Fruit fly (Drosophila melanogaster) whole organism, pupa: ENCODE measurements around the gene P5cr-2.

Experiments used
- CG10348 ChIP-seq: fragments of 200-800 bp; sonication (Bioruptor generic); IDR thresholded peaks from 2 replicates; pipeline ENCODE4 v1.3.6; 2022; ENCODE audit warnings: missing biosample characterization, missing genetic modification characterization
- CG12605 ChIP-seq: fragments of 200-800 bp; sonication (Bioruptor generic); IDR thresholded peaks from 2 replicates; pipeline ENCODE4 v1.3.6; 2022; ENCODE audit warnings: missing biosample characterization, missing genetic modification characterization
- CG13204 ChIP-seq: fragments of 200-800 bp; sonication (Bioruptor generic); optimal IDR thresholded peaks from 2 replicates; lab custom pipeline; 2018; ENCODE audit warnings: missing biosample characterization, mild to moderate bottlenecking, missing genetic modification characterization, moderate library complexity
- CG14655 ChIP-seq: fragments of 200-800 bp; sonication (Bioruptor generic); optimal IDR thresholded peaks from 3 replicates; lab custom pipeline; 2017; ENCODE audit warnings: mild to moderate bottlenecking, missing biosample characterization, missing genetic modification reagents, missing genetic modification characterization
- CG15710 ChIP-seq: fragments of 200-800 bp; sonication (Bioruptor generic); optimal IDR thresholded peaks from 2 replicates; lab custom pipeline; 2018; ENCODE audit warnings: missing biosample characterization, mild to moderate bottlenecking, missing genetic modification characterization, moderate library complexity
- CG17806 ChIP-seq: fragments of 200-800 bp; sonication (Bioruptor generic); optimal IDR thresholded peaks from 2 replicates; lab custom pipeline; 2018; ENCODE audit warnings: missing biosample characterization, mild to moderate bottlenecking, missing genetic modification characterization, moderate library complexity
- CG32121 ChIP-seq: fragments of 200-800 bp; sonication (Bioruptor generic); IDR thresholded peaks from 2 replicates; pipeline ENCODE4 v1.3.6; 2022; ENCODE audit warnings: missing biosample characterization, missing genetic modification characterization
- CG34367 ChIP-seq: fragments of 200-800 bp; sonication (Bioruptor generic); optimal IDR thresholded peaks from 2 replicates; lab custom pipeline; 2018; ENCODE audit warnings: missing biosample characterization, mild to moderate bottlenecking, missing genetic modification characterization
- CG4496 ChIP-seq: fragments of 200-800 bp; sonication (Bioruptor generic); IDR thresholded peaks from 3 replicates; pipeline ENCODE4 v1.3.6; 2022; ENCODE audit warnings: missing biosample characterization, missing genetic modification characterization
- CG8159 ChIP-seq: fragments of 200-800 bp; sonication (Bioruptor generic); optimal IDR thresholded peaks from 3 replicates; lab custom pipeline; 2018; ENCODE audit warnings: missing biosample characterization, mild to moderate bottlenecking, missing genetic modification characterization, moderate library complexity
- CG8301 ChIP-seq: fragments of 200-800 bp; sonication (Bioruptor generic); optimal IDR thresholded peaks from 2 replicates; lab custom pipeline; 2018; ENCODE audit warnings: missing biosample characterization, mild to moderate bottlenecking, missing genetic modification characterization
- CG9948 ChIP-seq: fragments of 200-800 bp; sonication (Bioruptor generic); optimal IDR thresholded peaks from 2 replicates; lab custom pipeline; 2018; ENCODE audit warnings: missing biosample characterization, mild to moderate bottlenecking, missing genetic modification characterization, moderate library complexity
- D1 ChIP-seq: fragments of 200-800 bp; sonication (Bioruptor generic); optimal IDR thresholded peaks from 2 replicates; lab custom pipeline; 2018; ENCODE audit warnings: missing biosample characterization, mild to moderate bottlenecking, missing genetic modification characterization, moderate library complexity
- EcR ChIP-seq: fragments of 200-800 bp; sonication (Bioruptor generic); optimal IDR thresholded peaks from 3 replicates; lab custom pipeline; 2019; ENCODE audit warnings: missing biosample characterization, missing genetic modification characterization, mild to moderate bottlenecking, moderate library complexity, missing genetic modification reagents
- Ets98B ChIP-seq: fragments of 200-800 bp; sonication (Bioruptor generic); IDR thresholded peaks from 2 replicates; pipeline ENCODE4 v1.3.6; 2022; ENCODE audit warnings: missing biosample characterization, missing genetic modification characterization
- Pif1A ChIP-seq: fragments of 200-800 bp; sonication (Bioruptor generic); optimal IDR thresholded peaks from 3 replicates; lab custom pipeline; 2016; ENCODE audit warnings: missing biosample characterization, missing genetic modification characterization
- Pif1B ChIP-seq: fragments of 200-800 bp; sonication (Bioruptor generic); optimal IDR thresholded peaks from 3 replicates; lab custom pipeline; 2016; ENCODE audit warnings: missing biosample characterization, missing genetic modification characterization
- Snoo ChIP-seq: fragments of 200-800 bp; sonication (Bioruptor generic); optimal IDR thresholded peaks from 3 replicates; lab custom pipeline; 2017; ENCODE audit warnings: missing biosample characterization, mild to moderate bottlenecking, missing genetic modification characterization, inconsistent platforms
- fd96Ca ChIP-seq: fragments of 200-800 bp; sonication (Bioruptor generic); IDR thresholded peaks from 3 replicates; pipeline ENCODE4 v1.3.6; 2022; ENCODE audit warnings: missing biosample characterization, missing genetic modification characterization
- gl ChIP-seq: fragments of 200-800 bp; sonication (Bioruptor generic); optimal IDR thresholded peaks from 2 replicates; lab custom pipeline; 2018; ENCODE audit warnings: missing biosample characterization, mild to moderate bottlenecking, missing genetic modification characterization
- rn ChIP-seq: fragments of 200-800 bp; sonication (Bioruptor generic); IDR thresholded peaks from 2 replicates; pipeline ENCODE4 v1.3.6; 2022; ENCODE audit warnings: missing biosample characterization, missing genetic modification characterization

P5cr-2 gene

dm6 chr3R:17534325-17535105, at the start of gene P5cr-2, which contains the start of gene CG5823:
Gene P5cr-2, plus strand, starts transcription at chr3R:17534815.
Gene CG5823, minus strand, starts transcription at chr3R:17534587.
- TF ChIP-seq Pif1A (GFP tag; lab: Kevin White, UChicago) (no peak), Snoo (no peak), CG8301 (tag; lab: Kevin White, UChicago) (no peak), CG10348 (no peak), Ets98B (GFP tag; lab: Robert Waterston, UW) (peak; percentile 46), fd96Ca (GFP tag; lab: Robert Waterston, UW) (peak; percentile 70; the same call in 1 of the 3 replicates), CG9948 (no peak), CG32121 (GFP tag; lab: Robert Waterston, UW) (peak; percentile 15; the same call in 1 of the 2 replicates), CG14655 (GFP tag; lab: Kevin White, UChicago) (no peak), CG12605 (GFP tag; lab: Robert Waterston, UW) (no peak; the same call in 1 of the 2 replicates), CG15710 (tag; lab: Kevin White, UChicago) (no peak), Pif1B (GFP tag; lab: Kevin White, UChicago) (no peak), CG4496 (GFP tag; lab: Robert Waterston, UW) (peak; percentile 78), CG8159 (tag; lab: Kevin White, UChicago) (no peak), rn (GFP tag; lab: Robert Waterston, UW) (no peak), D1 (no peak), gl (tag; lab: Kevin White, UChicago) (no peak), EcR (GFP tag; lab: Kevin White, UChicago) (no peak), CG34367 (no peak), CG17806 (tag; lab: Kevin White, UChicago) (no peak), CG13204 (GFP tag; lab: Kevin White, UChicago) (no peak)

dm6 chr3R:17492071-17492470, 42.5 kb upstream of the P5cr-2 start:
- TF ChIP-seq CG13204 (GFP tag; lab: Kevin White, UChicago) (no peak), CG15710 (tag; lab: Kevin White, UChicago) (no peak), CG10348 (no peak), Pif1A (GFP tag; lab: Kevin White, UChicago) (no peak), CG17806 (tag; lab: Kevin White, UChicago) (no peak), CG8301 (tag; lab: Kevin White, UChicago) (no peak), CG8159 (tag; lab: Kevin White, UChicago) (no peak)
- TF ChIP-seq, all 21 proteins: peak for 0

dm6 chr3R:17501108-17501507, 33.5 kb upstream of the P5cr-2 start:
- TF ChIP-seq Ets98B (GFP tag; lab: Robert Waterston, UW) (peak; percentile 37; the same call in 1 of the 2 replicates), gl (tag; lab: Kevin White, UChicago) (peak; percentile 23), CG14655 (GFP tag; lab: Kevin White, UChicago) (peak; percentile 56), CG32121 (GFP tag; lab: Robert Waterston, UW) (no peak), rn (GFP tag; lab: Robert Waterston, UW) (no peak), Pif1A (GFP tag; lab: Kevin White, UChicago) (peak; percentile 52), D1 (no peak), CG12605 (GFP tag; lab: Robert Waterston, UW) (peak; percentile 53), CG13204 (GFP tag; lab: Kevin White, UChicago) (peak; percentile 45), fd96Ca (GFP tag; lab: Robert Waterston, UW) (0 out of 3 replicates have a peak, but pooled peaks have one; percentile 41), CG8159 (tag; lab: Kevin White, UChicago) (peak; percentile 74), EcR (GFP tag; lab: Kevin White, UChicago) (no peak), CG34367 (peak; percentile 61), Pif1B (GFP tag; lab: Kevin White, UChicago) (peak; percentile 8), CG4496 (GFP tag; lab: Robert Waterston, UW) (peak; percentile 77), CG9948 (peak; percentile 48), CG10348 (no peak), CG17806 (tag; lab: Kevin White, UChicago) (peak; percentile 56), CG8301 (tag; lab: Kevin White, UChicago) (peak; percentile 44), Snoo (no peak), CG15710 (tag; lab: Kevin White, UChicago) (peak; percentile 73)

DNA sequence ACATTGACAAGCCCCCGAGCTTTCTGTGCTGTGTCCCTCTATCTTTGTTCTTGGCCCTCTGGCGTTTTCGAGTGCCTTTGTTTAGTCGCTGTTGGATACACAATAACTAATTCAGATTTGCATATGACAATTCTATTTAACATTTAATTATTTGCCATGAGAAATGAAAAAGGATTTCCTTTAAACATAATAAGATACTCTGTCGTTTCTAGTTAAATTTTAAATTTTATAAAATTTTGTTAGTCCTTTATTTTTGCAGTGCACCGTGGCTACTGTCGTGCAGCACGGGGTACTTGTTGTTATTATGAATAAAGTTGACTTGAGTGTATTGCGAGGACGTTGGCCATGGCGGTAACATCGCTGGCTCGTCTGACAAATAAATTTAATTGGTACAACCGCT, 31.8 kb upstream of the P5cr-2 start:
- TF ChIP-seq CG15710 (tag; lab: Kevin White, UChicago), result peak; percentile 15
- no peak for TF ChIP-seq fd96Ca (GFP tag; lab: Robert Waterston, UW)
- peak; percentile 10 for TF ChIP-seq CG8159 (tag; lab: Kevin White, UChicago)
- TF ChIP-seq gl (tag; lab: Kevin White, UChicago), result no peak

dm6 chr3R:17505599-17505998, 29.0 kb upstream of the P5cr-2 start, which contains the start of gene Dscam3:
Gene Dscam3, minus strand, starts transcription at chr3R:17505667.
- TF ChIP-seq CG8159 (tag; lab: Kevin White, UChicago) (no peak), D1 (no peak), EcR (GFP tag; lab: Kevin White, UChicago) (no peak), CG12605 (GFP tag; lab: Robert Waterston, UW) (no peak), Pif1B (GFP tag; lab: Kevin White, UChicago) (no peak), CG17806 (tag; lab: Kevin White, UChicago) (no peak), fd96Ca (GFP tag; lab: Robert Waterston, UW) (no peak), gl (tag; lab: Kevin White, UChicago) (no peak), CG13204 (GFP tag; lab: Kevin White, UChicago) (no peak), rn (GFP tag; lab: Robert Waterston, UW) (no peak), Ets98B (GFP tag; lab: Robert Waterston, UW) (no peak), CG4496 (GFP tag; lab: Robert Waterston, UW) (no peak), CG10348 (no peak), CG8301 (tag; lab: Kevin White, UChicago) (no peak), CG14655 (GFP tag; lab: Kevin White, UChicago) (no peak), CG32121 (GFP tag; lab: Robert Waterston, UW) (no peak), CG34367 (no peak), CG9948 (no peak)
